Fruit fly (Drosophila melanogaster) whole organism, embryonic: ENCODE data around the gene CG42538.

Experiments
- Antp ChIP-seq: fragments of 200-800 bp; sonication (Bioruptor generic); optimal IDR thresholded peaks from 3 replicates; lab custom pipeline; 2016; ENCODE audit warnings: missing biosample characterization, missing genetic modification characterization
- Bgb ChIP-seq: fragments of 200-800 bp; sonication (Bioruptor generic); IDR thresholded peaks from 2 replicates; pipeline ENCODE4 v1.3.6; 2022; ENCODE audit warnings: missing biosample characterization, missing genetic modification characterization; ENCODE audit not compliant: partially characterized antibody
- BtbVII ChIP-seq: fragments of 200-800 bp; sonication (Bioruptor generic); optimal IDR thresholded peaks from 3 replicates; lab custom pipeline; 2017; ENCODE audit warnings: missing biosample characterization, mild to moderate bottlenecking, missing genetic modification characterization
- CG10147 ChIP-seq: fragments of 200-800 bp; sonication (Bioruptor generic); optimal IDR thresholded peaks from 2 replicates; lab custom pipeline; 2019; ENCODE audit warnings: missing biosample characterization, mild to moderate bottlenecking, missing genetic modification characterization, moderate library complexity
- CG11085 ChIP-seq: fragments of 200-800 bp; sonication (Bioruptor generic); IDR thresholded peaks from 2 replicates; pipeline ENCODE4 v1.3.6; 2022; ENCODE audit warnings: missing biosample characterization, missing genetic modification characterization
- CG11696 ChIP-seq: fragments of 200-800 bp; sonication (Bioruptor generic); IDR thresholded peaks from 2 replicates; pipeline ENCODE4 v1.3.6; 2022; ENCODE audit warnings: missing biosample characterization, missing genetic modification characterization
- CG13624 ChIP-seq: fragments of 200-800 bp; sonication (Bioruptor generic); optimal IDR thresholded peaks from 2 replicates; lab custom pipeline; 2016; ENCODE audit warnings: missing biosample characterization, missing genetic modification characterization
- CG14014 ChIP-seq: fragments of 200-800 bp; sonication (Bioruptor generic); IDR thresholded peaks from 2 replicates; pipeline ENCODE4 v1.3.6; 2022; ENCODE audit warnings: missing biosample characterization, missing genetic modification characterization
- CG15601 ChIP-seq: fragments of 200-800 bp; sonication (Bioruptor generic); optimal IDR thresholded peaks from 3 replicates; lab custom pipeline; 2019; ENCODE audit warnings: missing biosample characterization, mild to moderate bottlenecking, missing genetic modification characterization, moderate library complexity
- CG17361 ChIP-seq: fragments of 200-800 bp; sonication (Bioruptor generic); IDR thresholded peaks from 3 replicates; pipeline ENCODE4 v1.3.6; 2022; ENCODE audit warnings: missing biosample characterization, missing genetic modification characterization
- CG17829 ChIP-seq: fragments of 200-800 bp; optimal IDR thresholded peaks from 2 replicates; lab custom pipeline; 2019; ENCODE audit warnings: missing biosample characterization, mild to moderate bottlenecking, missing genetic modification characterization, moderate library complexity
- CG18599 ChIP-seq: fragments of 200-800 bp; sonication (Bioruptor generic); optimal IDR thresholded peaks from 3 replicates; lab custom pipeline; 2017; ENCODE audit warnings: missing biosample characterization, missing genetic modification characterization, mild to moderate bottlenecking, moderate library complexity, missing genetic modification reagents
- CG2712 ChIP-seq: fragments of 200-800 bp; optimal IDR thresholded peaks from 3 replicates; lab custom pipeline; 2019; ENCODE audit warnings: missing biosample characterization, mild to moderate bottlenecking, missing genetic modification characterization, moderate library complexity
- CG31441 ChIP-seq: fragments of 200-800 bp; sonication (Bioruptor generic); IDR thresholded peaks from 2 replicates; pipeline ENCODE4 v1.3.6; 2022; ENCODE audit warnings: missing biosample characterization, missing genetic modification characterization
- CG32767 ChIP-seq: fragments of 200-800 bp; sonication (Bioruptor generic); IDR thresholded peaks from 2 replicates; pipeline ENCODE4 v1.3.6; 2022; ENCODE audit warnings: missing biosample characterization, missing genetic modification characterization
- CG4424 ChIP-seq: fragments of 200-800 bp; sonication (Bioruptor generic); optimal IDR thresholded peaks from 3 replicates; lab custom pipeline; 2016; ENCODE audit warnings: missing biosample characterization, missing genetic modification characterization
- CG4854 ChIP-seq: fragments of 200-800 bp; sonication (Bioruptor generic); optimal IDR thresholded peaks from 2 replicates; lab custom pipeline; 2016; ENCODE audit warnings: missing biosample characterization, missing genetic modification characterization, inconsistent platforms
- CG7987 ChIP-seq: fragments of 200-800 bp; sonication (Bioruptor generic); optimal IDR thresholded peaks from 2 replicates; lab custom pipeline; 2018; ENCODE audit warnings: missing biosample characterization, mild to moderate bottlenecking, missing genetic modification characterization, moderate library complexity
- CG9727 ChIP-seq: fragments of 200-800 bp; sonication (Bioruptor generic); optimal IDR thresholded peaks from 3 replicates; lab custom pipeline; 2017; ENCODE audit warnings: missing biosample characterization, mild to moderate bottlenecking, missing genetic modification characterization
- CrebB ChIP-seq: fragments of 200-800 bp; sonication (Bioruptor generic); optimal IDR thresholded peaks from 3 replicates; lab custom pipeline; 2018; ENCODE audit warnings: missing biosample characterization, mild to moderate bottlenecking, missing genetic modification characterization
- D ChIP-seq, 2 experiments: fragments of 200-800 bp in 1 of 2; fragments of >200 bp in 1 of 2; sonication (Bioruptor generic) in 1 of 2; optimal IDR thresholded peaks; 2 replicates in 1 of 2; 3 replicates in 1 of 2; lab custom pipeline; 2017; ENCODE audit warnings: mild to moderate bottlenecking in 1 of 2, missing biosample characterization in 1 of 2, missing genetic modification characterization in 1 of 2, missing genetic modification reagents in 1 of 2
- Dip2 ChIP-seq: fragments of 200-800 bp; sonication (Bioruptor generic); IDR thresholded peaks from 2 replicates; pipeline ENCODE4 v1.3.6; 2022; ENCODE audit warnings: missing biosample characterization, missing genetic modification characterization
- Doc2 ChIP-seq: fragments of 200-800 bp; sonication (Bioruptor generic); IDR thresholded peaks from 2 replicates; pipeline ENCODE4 v1.3.6; 2022; ENCODE audit warnings: missing biosample characterization, missing genetic modification characterization
- Ets97D ChIP-seq: fragments of 200-800 bp; sonication (Bioruptor generic); optimal IDR thresholded peaks from 3 replicates; lab custom pipeline; 2016; ENCODE audit warnings: missing biosample characterization, missing genetic modification characterization
- HLH54F ChIP-seq: fragments of 200-800 bp; sonication (Bioruptor generic); optimal IDR thresholded peaks from 3 replicates; lab custom pipeline; 2016; ENCODE audit warnings: missing biosample characterization, missing genetic modification characterization
- HmgD ChIP-seq: fragments of 200-800 bp; sonication (Bioruptor generic); optimal IDR thresholded peaks from 3 replicates; lab custom pipeline; 2016; ENCODE audit warnings: missing biosample characterization, missing genetic modification characterization
- Hr39 ChIP-seq: fragments of >200 bp; optimal IDR thresholded peaks from 2 replicates; lab custom pipeline; 2017
- Nf-YA ChIP-seq: fragments of 200-800 bp; sonication (Bioruptor generic); IDR thresholded peaks from 2 replicates; pipeline ENCODE4 v1.3.6; 2022; ENCODE audit warnings: missing biosample characterization, missing genetic modification characterization
- Rx ChIP-seq: fragments of 200-800 bp; sonication (Bioruptor generic); IDR thresholded peaks from 2 replicates; pipeline ENCODE4 v1.3.6; 2022; ENCODE audit warnings: missing biosample characterization, missing genetic modification characterization
- Ssrp ChIP-seq: fragments of 200-800 bp; sonication (Bioruptor generic); optimal IDR thresholded peaks from 2 replicates; lab custom pipeline; 2018; ENCODE audit warnings: missing biosample characterization, mild to moderate bottlenecking, missing genetic modification characterization, moderate library complexity
- chinmo ChIP-seq: fragments of 200-800 bp; sonication (Bioruptor generic); IDR thresholded peaks from 4 replicates; pipeline ENCODE4 v1.3.6; 2022; ENCODE audit warnings: missing biosample characterization, missing genetic modification characterization; ENCODE audit not compliant: partially characterized antibody
- ci ChIP-seq: fragments of 200-800 bp; sonication (Bioruptor generic); IDR thresholded peaks from 3 replicates; pipeline ENCODE4 v1.3.6; 2022; ENCODE audit warnings: missing biosample characterization, missing genetic modification characterization
- crp ChIP-seq, 2 experiments: fragments of 200-800 bp; sonication (Bioruptor generic); optimal IDR thresholded peaks; 2 replicates in 1 of 2; 3 replicates in 1 of 2; lab custom pipeline; 2017; ENCODE audit warnings: missing biosample characterization in 2 of 2, missing genetic modification characterization in 2 of 2, mild to moderate bottlenecking in 1 of 2, moderate library complexity in 1 of 2
- disco-r ChIP-seq: fragments of 200-800 bp; sonication (Bioruptor generic); optimal IDR thresholded peaks from 2 replicates; lab custom pipeline; 2016; ENCODE audit warnings: missing biosample characterization, missing genetic modification characterization
- fd102C ChIP-seq: fragments of 200-800 bp; sonication (Bioruptor generic); optimal IDR thresholded peaks from 2 replicates; lab custom pipeline; 2018; ENCODE audit warnings: missing biosample characterization, mild to moderate bottlenecking, missing genetic modification characterization, moderate library complexity
- gfzf ChIP-seq: fragments of 200-800 bp; sonication (Bioruptor generic); optimal IDR thresholded peaks from 2 replicates; lab custom pipeline; 2016; ENCODE audit warnings: missing biosample characterization, mild to moderate bottlenecking, missing genetic modification characterization, moderate library complexity
- gsb ChIP-seq: fragments of 200-800 bp; sonication (Bioruptor generic); IDR thresholded peaks from 2 replicates; pipeline ENCODE4 v1.3.6; 2022; ENCODE audit warnings: missing biosample characterization, missing genetic modification characterization
- knrl ChIP-seq: fragments of 200-800 bp; sonication (Bioruptor generic); IDR thresholded peaks from 3 replicates; pipeline ENCODE4 v1.3.6; 2022; ENCODE audit warnings: missing biosample characterization, missing genetic modification characterization; ENCODE audit not compliant: partially characterized antibody
- maf-S ChIP-seq: fragments of 200-800 bp; sonication (Bioruptor generic); optimal IDR thresholded peaks from 2 replicates; lab custom pipeline; 2016; ENCODE audit warnings: missing biosample characterization, missing genetic modification characterization
- nerfin-2 ChIP-seq: fragments of 200-800 bp; sonication (Bioruptor generic); IDR thresholded peaks from 2 replicates; pipeline ENCODE4 v1.3.6; 2022; ENCODE audit warnings: missing biosample characterization, missing genetic modification characterization; ENCODE audit not compliant: partially characterized antibody
- nmo ChIP-seq: fragments of 200-800 bp; sonication (Bioruptor generic); optimal IDR thresholded peaks from 2 replicates; lab custom pipeline; 2018; ENCODE audit warnings: missing biosample characterization, mild to moderate bottlenecking, missing genetic modification characterization, moderate library complexity
- pzg ChIP-seq: fragments of 200-800 bp; sonication (Bioruptor generic); optimal IDR thresholded peaks from 3 replicates; lab custom pipeline; 2018; ENCODE audit warnings: missing biosample characterization, mild to moderate bottlenecking, missing genetic modification characterization, moderate library complexity
- row ChIP-seq: fragments of 200-800 bp; sonication (Bioruptor generic); IDR thresholded peaks from 3 replicates; pipeline ENCODE4 v1.3.6; 2022; ENCODE audit warnings: missing biosample characterization, missing genetic modification characterization
- seq ChIP-seq: fragments of 200-800 bp; sonication (Bioruptor generic); IDR thresholded peaks from 2 replicates; pipeline ENCODE4 v1.3.6; 2022; ENCODE audit warnings: missing biosample characterization, missing genetic modification characterization
- slp2 ChIP-seq: fragments of 200-800 bp; sonication (Bioruptor generic); optimal IDR thresholded peaks from 2 replicates; lab custom pipeline; 2016; ENCODE audit warnings: missing biosample characterization, missing genetic modification characterization
- so ChIP-seq: fragments of 200-800 bp; sonication (Bioruptor generic); IDR thresholded peaks from 3 replicates; pipeline ENCODE4 v1.3.6; 2022; ENCODE audit warnings: missing biosample characterization, missing genetic modification characterization
- tx ChIP-seq: fragments of 200-800 bp; sonication (Bioruptor generic); optimal IDR thresholded peaks from 2 replicates; lab custom pipeline; 2016; ENCODE audit warnings: missing biosample characterization, missing genetic modification characterization
- unc-4 ChIP-seq: fragments of 200-800 bp; sonication (Bioruptor generic); IDR thresholded peaks from 2 replicates; pipeline ENCODE4 v1.3.6; 2022; ENCODE audit warnings: missing biosample characterization, missing genetic modification characterization; ENCODE audit not compliant: partially characterized antibody
- usp ChIP-seq: fragments of >200 bp; optimal IDR thresholded peaks from 2 replicates; lab custom pipeline; 2017; ENCODE audit warnings: missing biosample characterization, missing genetic modification characterization
- z ChIP-seq: fragments of 200-800 bp; sonication (Bioruptor generic); IDR thresholded peaks from 3 replicates; pipeline ENCODE4 v1.3.6; 2022; ENCODE audit warnings: missing biosample characterization, missing genetic modification characterization

CG42538 gene

dm6 chr3L:15988039-15988546 is 46.2 kb upstream of the CG42538 start, which contains the start of gene Hip14 (continued):
- TF ChIP-seq maf-S (GFP tag; lab: Kevin White, UChicago) (no peak), CG4424 (no peak), CG18599 (GFP tag; lab: Kevin White, UChicago) (peak; percentile 44), fd102C (GFP tag; lab: Kevin White, UChicago) (no peak), CG9727 (GFP tag; lab: Kevin White, UChicago) (peak; percentile 33), Hr39 (lab: Kevin White, UChicago) (no peak), HmgD (GFP tag; lab: Kevin White, UChicago) (no peak), CrebB (tag; lab: Kevin White, UChicago) (peak; percentile 10), so (no peak), nmo (GFP tag; lab: Kevin White, UChicago) (no peak), CG7987 (no peak), CG2712 (tag; lab: Kevin White, UChicago) (peak; percentile 22), CG14014 (GFP tag; lab: Robert Waterston, UW) (no peak), usp (GFP tag; lab: Kevin White, UChicago) (no peak), CG32767 (GFP tag; lab: Robert Waterston, UW) (0 out of 2 replicates have a peak, but pooled peaks have one; percentile 13), ci (GFP tag; lab: Robert Waterston, UW) (peak; percentile 62; the same call in 2 of the 3 replicates), BtbVII (GFP tag; lab: Kevin White, UChicago) (peak; percentile 4), HLH54F (GFP tag; lab: Kevin White, UChicago) (peak; percentile 0), knrl (no peak), Bgb (GFP tag; lab: Robert Waterston, UW) (peak; percentile 33; the same call in 1 of the 2 replicates), gfzf (GFP tag; lab: Kevin White, UChicago) (peak; percentile 53), seq (GFP tag; lab: Robert Waterston, UW) (peak; percentile 77), CG17829 (peak; percentile 28), disco-r (GFP tag; lab: Kevin White, UChicago) (no peak), crp (GFP tag; optimal IDR thresholded peaks at IDR 0.05; lab: Kevin White, UChicago) (peak in 1 of 2 experiments; percentile 0), CG10147 (GFP tag; lab: Kevin White, UChicago) (peak; percentile 40), tx (no peak), unc-4 (peak; percentile 42; the same call in 1 of the 2 replicates), Ets97D (GFP tag; lab: Kevin White, UChicago) (peak; percentile 46), CG17361 (0 out of 3 replicates have a peak, but pooled peaks have one; percentile 36), Doc2 (GFP tag; lab: Robert Waterston, UW) (no peak), pzg (peak; percentile 52), CG15601 (no peak), nerfin-2 (GFP tag; lab: Robert Waterston, UW) (no peak), z (GFP tag; lab: Robert Waterston, UW) (no peak), CG31441 (GFP tag; lab: Robert Waterston, UW) (peak; percentile 63), Rx (no peak), Antp (GFP tag; lab: Kevin White, UChicago) (no peak), D (optimal IDR thresholded peaks at IDR 0.05; lab: Kevin White, UChicago) (peak; percentile 62), D (GFP tag; optimal IDR thresholded peaks at IDR 0.05; lab: Kevin White, UChicago) (no peak), gsb (no peak), CG4854 (GFP tag; lab: Kevin White, UChicago) (no peak), Nf-YA (GFP tag; lab: Robert Waterston, UW) (no peak), CG11085 (GFP tag; lab: Robert Waterston, UW) (no peak), CG11696 (GFP tag; lab: Robert Waterston, UW) (no peak), Ssrp (tag; lab: Kevin White, UChicago) (peak; percentile 21), slp2 (GFP tag; lab: Kevin White, UChicago) (no peak), CG13624 (GFP tag; lab: Kevin White, UChicago) (no peak), row (0 out of 3 replicates have a peak, but pooled peaks have one; percentile 39), chinmo (GFP tag; lab: Robert Waterston, UW) (no peak), Dip2 (GFP tag; lab: Robert Waterston, UW) (no peak)
